Fruit fly (Drosophila melanogaster) whole organism, prepupa: Measurements from ENCODE around the gene CG13625.

Experiments
- CG1621 ChIP-seq: fragments of 200-800 bp; sonication (Bioruptor generic); optimal IDR thresholded peaks from 3 replicates; lab custom pipeline; 2018; ENCODE audit warnings: missing biosample characterization, mild to moderate bottlenecking, missing genetic modification characterization
- CG6792 ChIP-seq: fragments of 200-800 bp; sonication (Bioruptor generic); optimal IDR thresholded peaks from 3 replicates; lab custom pipeline; 2016; ENCODE audit warnings: missing biosample characterization, missing genetic modification characterization
- CG6808 ChIP-seq: fragments of 200-800 bp; sonication (Bioruptor generic); optimal IDR thresholded peaks from 3 replicates; lab custom pipeline; 2017; ENCODE audit warnings: missing biosample characterization, missing genetic modification characterization, mild to moderate bottlenecking, moderate library complexity, missing genetic modification reagents
- Gug ChIP-seq: fragments of 200-800 bp; sonication (Bioruptor generic); IDR thresholded peaks from 2 replicates; pipeline ENCODE4 v1.3.6; 2022; ENCODE audit warnings: missing biosample characterization, missing genetic modification characterization
- eg ChIP-seq: fragments of 200-800 bp; sonication (Bioruptor generic); IDR thresholded peaks from 3 replicates; pipeline ENCODE4 v1.3.6; 2022; ENCODE audit warnings: missing biosample characterization, missing genetic modification characterization

dm6 chr3R:24564799-24565344, 20.1 kb downstream of the CG13625 start:
- TF ChIP-seq eg (GFP tag; lab: Robert Waterston, UW) (no peak), CG1621 (tag; lab: Kevin White, UChicago) (no peak), CG6792 (GFP tag; lab: Kevin White, UChicago) (no peak), CG6808 (GFP tag; lab: Kevin White, UChicago) (no peak), Gug (GFP tag; lab: Robert Waterston, UW) (no peak)
